Worm (Caenorhabditis elegans): Measurements from ENCODE around the gene T24H7.8.

DNA sequence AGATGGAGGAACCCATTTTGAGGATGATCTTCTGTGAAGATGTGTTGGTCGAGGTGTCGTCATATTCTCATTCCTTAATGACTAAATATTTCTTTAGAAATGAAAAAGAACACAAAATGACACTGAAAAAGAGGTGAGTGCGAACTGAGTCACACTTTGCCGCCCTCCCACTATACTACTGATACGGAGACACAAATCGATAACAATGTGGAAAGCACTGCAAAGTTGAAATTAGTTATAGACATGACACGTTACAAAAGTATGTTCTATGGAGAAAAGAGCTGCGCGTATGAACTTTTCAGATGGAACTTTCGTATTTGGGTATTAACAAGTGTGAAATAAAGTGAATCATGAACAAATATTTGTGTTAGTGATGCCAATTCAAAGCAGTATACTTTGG lies 2.3 kb downstream of the T24H7.8 start, which contains the start of gene tat-4:
- TF ChIP-seq R02D3.7 (tag; optimal IDR thresholded peaks at IDR 0.05) (no peak), ztf-11 (tag; optimal IDR thresholded peaks at IDR 0.05) (no peak), nhr-76 (tag; optimal IDR thresholded peaks at IDR 0.05) (no peak), nfya-1 (tag; optimal IDR thresholded peaks at IDR 0.05; ENCODE audit: insufficient read depth) (no peak), ceh-82 (tag; optimal IDR thresholded peaks at IDR 0.05) (no peak), fkh-10 (GFP tag; optimal IDR thresholded peaks at IDR 0.05) (no peak)

Data from whole organism, L3 larva.